Fruit fly (Drosophila melanogaster) ovary, adult (tissue): ENCODE measurements around the gene CG42272.

Experiments used
- CG17801 ChIP-seq: fragments of 200-800 bp; optimal IDR thresholded peaks from 2 replicates; lab custom pipeline; 2019; ENCODE audit warnings: missing biosample characterization, mild to moderate bottlenecking, missing genetic modification characterization, moderate library complexity; ENCODE audit not compliant: partially characterized antibody

CG42272 gene

DNA sequence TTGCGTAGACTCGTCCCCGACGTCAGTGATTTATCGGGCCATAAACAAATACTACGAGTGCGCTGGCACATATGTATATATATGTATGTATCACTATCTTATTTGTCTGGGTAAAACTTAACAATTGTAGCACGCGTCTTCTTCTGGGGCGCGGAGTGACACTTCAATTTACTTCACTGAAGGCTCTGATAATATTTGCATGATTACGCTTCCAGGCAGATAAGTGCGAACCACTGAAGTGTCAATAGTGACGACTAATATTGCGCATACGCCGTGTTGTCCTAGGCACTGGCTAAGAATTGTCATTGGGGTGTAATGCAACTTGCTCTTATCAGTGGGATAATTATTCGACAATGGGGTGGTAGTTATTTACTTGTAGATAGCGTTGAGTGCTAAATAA, 18.7 kb downstream of the CG42272 start:
- TF ChIP-seq CG17801 (GFP tag; lab: Kevin White, UChicago): no peak

DNA sequence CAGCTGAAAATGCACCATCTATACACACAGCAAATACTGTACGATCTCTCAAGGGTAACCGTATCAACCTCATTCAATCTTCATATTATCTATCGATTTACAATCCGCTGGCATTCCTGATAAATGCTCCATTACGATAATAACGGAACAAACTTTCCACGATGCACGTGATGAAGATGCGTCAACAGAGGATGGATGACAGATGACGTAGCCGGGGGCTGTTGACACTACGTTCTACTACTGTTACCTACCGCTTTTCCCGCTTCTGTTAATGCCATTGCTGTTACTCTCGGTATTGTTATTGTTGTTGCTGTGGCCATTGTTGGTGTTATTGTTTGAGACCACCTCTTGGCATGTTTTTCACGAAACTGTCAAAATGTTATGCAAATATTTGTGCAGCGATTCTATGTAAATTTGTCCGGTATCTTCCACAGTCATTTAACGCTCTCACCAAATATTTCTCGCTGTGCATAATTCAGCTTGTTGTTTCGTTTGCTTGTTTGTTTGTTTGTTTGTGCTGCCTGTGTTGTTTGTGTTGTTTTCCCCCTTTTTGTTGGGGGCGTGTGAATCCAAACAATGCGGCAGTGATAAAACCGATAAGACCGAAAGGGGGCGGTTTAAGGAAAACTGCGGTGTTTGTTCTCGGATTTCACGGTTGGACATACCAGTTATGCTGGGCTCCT, 21.1 kb downstream of the CG42272 start:
- no peak for TF ChIP-seq CG17801 (GFP tag; lab: Kevin White, UChicago)

dm6 chr3L:5825483-5825882, 22.6 kb downstream of the CG42272 start:
- TF ChIP-seq CG17801 (GFP tag; lab: Kevin White, UChicago): no peak

- no peak for TF ChIP-seq CG17801 (GFP tag; lab: Kevin White, UChicago)
Measured at dm6 chr3L:5828275-5828674, 25.4 kb downstream of the CG42272 start.

DNA sequence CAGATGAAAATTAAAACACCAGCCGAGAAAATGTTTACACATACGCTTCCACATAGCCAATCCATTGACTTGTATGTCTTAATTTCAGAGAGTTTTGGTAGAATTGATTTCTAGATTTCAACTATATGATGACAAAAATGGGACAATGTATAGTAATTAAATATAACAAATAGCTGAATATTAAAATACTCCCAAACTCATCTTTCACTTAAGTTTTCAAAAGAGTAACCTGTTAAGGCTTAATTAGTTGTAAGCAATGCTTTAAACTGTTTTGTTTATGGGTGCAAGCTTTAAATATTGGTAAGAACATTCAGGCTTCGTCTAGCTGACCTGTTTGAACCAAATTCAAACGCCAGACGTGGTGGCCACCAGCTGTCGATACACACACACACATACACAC, 25.9 kb downstream of the CG42272 start:
- TF ChIP-seq CG17801 (GFP tag; lab: Kevin White, UChicago): no peak

DNA sequence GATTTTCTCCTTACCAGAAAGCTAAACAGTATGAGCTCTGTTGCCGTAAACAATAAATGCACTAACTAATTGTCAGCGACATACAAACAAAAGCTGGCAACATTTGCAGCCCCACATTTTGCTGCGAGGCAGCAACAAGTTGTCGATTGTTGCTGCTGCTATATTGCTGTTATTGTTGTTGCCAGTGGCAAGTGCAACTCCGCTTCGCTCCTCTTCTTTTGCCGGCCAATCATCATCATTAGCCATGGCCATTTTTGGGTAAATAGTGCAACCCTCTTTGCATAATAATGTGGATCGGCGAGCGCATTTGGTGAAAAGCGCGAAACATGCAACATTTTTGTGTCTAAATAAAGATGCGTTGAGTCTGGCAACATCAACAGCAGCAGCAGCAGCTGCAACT, 27.8 kb downstream of the CG42272 start:
- TF ChIP-seq CG17801 (GFP tag; lab: Kevin White, UChicago): no peak

DNA sequence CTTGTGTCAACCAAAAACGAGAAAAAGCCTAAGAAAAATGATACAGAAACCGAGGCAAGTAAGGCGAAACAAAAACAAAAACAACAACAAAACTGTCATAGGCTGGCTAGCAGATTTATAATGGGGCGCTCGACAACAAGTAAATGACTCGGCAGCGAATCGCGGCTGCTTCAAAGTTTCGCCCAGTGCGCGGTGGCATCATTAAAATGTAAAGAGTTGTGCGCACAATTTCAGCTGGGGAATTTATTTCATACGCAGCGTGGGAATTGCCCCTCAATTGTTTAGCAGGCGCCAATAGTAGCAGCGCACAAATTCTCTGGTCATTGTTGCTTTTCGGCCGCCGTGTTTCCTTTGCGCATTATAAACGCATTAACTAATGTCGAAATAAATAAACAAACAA, 29.1 kb downstream of the CG42272 start:
- no peak for TF ChIP-seq CG17801 (GFP tag; lab: Kevin White, UChicago)

dm6 chr3L:5833761-5834160, 30.9 kb downstream of the CG42272 start:
- no peak for TF ChIP-seq CG17801 (GFP tag; lab: Kevin White, UChicago)

DNA sequence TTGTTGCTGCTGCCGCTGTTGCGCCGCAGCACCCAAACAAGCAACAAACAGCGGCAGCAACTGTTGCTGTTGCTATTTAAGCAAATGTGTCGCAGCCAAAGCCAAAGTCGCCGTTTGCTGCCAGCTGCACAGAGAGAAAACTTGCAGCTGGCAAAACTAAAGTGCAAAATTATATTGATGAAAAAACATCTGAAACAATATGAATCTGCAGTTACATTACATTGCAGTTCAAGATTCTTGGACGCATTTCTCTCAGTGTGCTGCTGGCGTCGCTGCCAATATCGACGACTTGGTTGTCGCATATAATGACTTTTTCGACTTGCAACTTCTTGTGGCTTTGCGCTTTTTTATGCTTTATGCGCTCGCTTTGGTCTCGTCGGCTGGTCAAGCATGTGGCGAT, 31.4 kb downstream of the CG42272 start:
- no peak for TF ChIP-seq CG17801 (GFP tag; lab: Kevin White, UChicago)

dm6 chr3L:5834798-5835197, 32.0 kb downstream of the CG42272 start:
- no peak for TF ChIP-seq CG17801 (GFP tag; lab: Kevin White, UChicago)

DNA sequence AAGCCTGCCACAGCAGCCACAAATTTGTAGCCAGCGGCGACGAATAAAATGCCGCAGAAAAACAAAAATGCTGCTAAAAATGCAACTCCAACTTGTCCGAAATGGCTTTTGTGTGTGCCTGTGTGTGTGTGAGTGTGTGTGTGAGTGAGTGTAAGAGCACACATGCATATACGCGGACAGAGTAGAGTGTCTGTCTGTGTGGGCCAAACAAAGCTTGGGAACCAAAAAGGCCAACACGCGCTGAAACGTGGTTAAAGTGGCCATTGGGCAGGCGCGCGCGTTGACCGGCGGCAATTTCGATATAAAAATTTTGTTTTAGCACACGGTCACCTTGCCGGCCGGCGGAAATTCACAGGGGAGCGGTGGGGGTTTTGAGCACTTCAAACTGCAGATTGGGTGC, 32.6 kb downstream of the CG42272 start:
- no peak for TF ChIP-seq CG17801 (GFP tag; lab: Kevin White, UChicago)

dm6 chr3L:5835887-5836646, 33.2 kb downstream of the CG42272 start:
- no peak for TF ChIP-seq CG17801 (GFP tag; lab: Kevin White, UChicago)

DNA sequence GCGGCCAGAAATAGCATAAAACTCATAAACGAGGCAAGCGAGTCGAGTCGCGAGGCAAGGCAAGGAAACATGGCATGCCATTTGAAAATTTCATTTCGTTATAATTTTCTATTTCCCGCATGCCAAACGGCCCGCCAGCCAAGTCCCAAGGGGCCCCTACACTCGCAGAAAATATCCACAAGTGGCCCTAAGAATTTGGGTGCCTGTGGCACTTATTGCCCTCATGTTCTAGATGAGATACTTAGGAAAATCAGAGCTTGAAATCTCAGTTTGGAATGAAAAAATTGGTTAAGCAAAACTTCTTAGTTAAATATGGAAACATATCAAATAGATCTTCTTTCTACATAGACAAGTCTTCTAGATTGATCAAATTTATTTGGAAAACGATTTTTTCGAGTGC, 35.5 kb downstream of the CG42272 start:
- TF ChIP-seq CG17801 (GFP tag; lab: Kevin White, UChicago): no peak

- no peak for TF ChIP-seq CG17801 (GFP tag; lab: Kevin White, UChicago)
Measured at dm6 chr3L:5838880-5839279, 36.0 kb downstream of the CG42272 start.

DNA sequence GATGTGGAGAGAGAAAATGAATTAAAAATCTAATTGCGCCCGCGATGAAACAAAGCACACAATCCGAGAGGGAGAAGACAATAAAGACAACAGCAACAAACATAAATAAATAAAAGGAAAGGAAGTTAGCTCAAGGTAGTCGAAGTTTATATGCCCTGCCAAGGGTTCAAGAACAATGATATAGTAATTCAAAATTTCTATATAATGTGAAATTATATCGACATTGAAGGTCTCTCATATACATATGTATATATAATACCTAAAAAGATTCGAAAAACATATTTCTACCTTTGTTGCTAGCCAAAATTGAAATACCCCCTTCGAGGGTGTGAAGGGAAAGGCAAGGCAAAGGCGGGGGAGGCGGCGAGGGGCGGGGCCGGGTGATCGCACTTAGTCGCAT, 38.0 kb downstream of the CG42272 start:
- no peak for TF ChIP-seq CG17801 (GFP tag; lab: Kevin White, UChicago)

DNA sequence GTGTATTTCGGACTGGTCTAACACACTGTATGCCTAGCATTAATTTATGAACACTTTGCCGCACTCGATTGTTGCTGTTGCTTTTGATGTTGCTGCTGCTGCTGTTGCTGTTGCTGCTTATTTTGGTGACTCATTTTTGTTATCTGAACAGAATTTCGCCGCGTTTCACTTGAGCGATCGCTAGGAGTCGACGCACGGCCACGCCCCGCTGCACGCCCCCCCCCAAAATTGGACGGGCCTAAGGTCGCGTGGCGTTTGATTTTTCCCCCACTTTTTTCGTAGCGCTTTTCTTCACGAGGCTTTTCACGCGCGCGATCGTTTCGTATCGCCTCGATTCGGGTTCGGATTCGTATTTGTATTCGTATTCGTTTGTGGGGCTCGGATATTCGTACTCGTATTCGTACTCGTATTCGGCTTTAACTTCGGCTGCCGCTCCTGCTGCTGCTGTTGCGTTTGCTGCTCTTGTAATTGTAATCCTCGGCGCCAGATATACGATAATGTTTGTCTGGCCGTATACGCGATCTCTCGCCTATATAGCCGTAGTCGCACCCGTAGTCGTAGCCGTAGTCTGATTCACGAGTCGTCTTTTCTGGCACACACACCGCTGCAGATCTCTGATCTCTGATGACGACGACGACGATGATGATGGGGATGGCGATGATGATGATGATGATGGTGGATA, 41.2 kb downstream of the CG42272 start:
- no peak for TF ChIP-seq CG17801 (GFP tag; lab: Kevin White, UChicago)
